Worm (Caenorhabditis elegans) whole organism, early embryonic: ENCODE measurements around the gene lsm-8.

Experiments
- ama-1 ChIP-seq: fragments of 150-350 bp; optimal IDR thresholded peaks from 2 replicates; lab custom pipeline; 2014
- hnd-1 ChIP-seq: sonication (generic microtip); optimal IDR thresholded peaks from 2 replicates; lab custom pipeline; 2016; ENCODE audit warnings: missing genetic modification characterization, missing compliant biosample characterization
- tbx-11 ChIP-seq: fragments of 200-800 bp; sonication (Bioruptor generic); IDR thresholded peaks from 2 replicates; pipeline ENCODE4 v1.3.6; 2022; ENCODE audit warnings: missing genetic modification characterization, missing compliant biosample characterization
- tra-4 ChIP-seq: sonication (generic microtip); optimal IDR thresholded peaks from 2 replicates; lab custom pipeline; 2017; ENCODE audit warnings: missing genetic modification characterization, missing compliant biosample characterization

DNA sequence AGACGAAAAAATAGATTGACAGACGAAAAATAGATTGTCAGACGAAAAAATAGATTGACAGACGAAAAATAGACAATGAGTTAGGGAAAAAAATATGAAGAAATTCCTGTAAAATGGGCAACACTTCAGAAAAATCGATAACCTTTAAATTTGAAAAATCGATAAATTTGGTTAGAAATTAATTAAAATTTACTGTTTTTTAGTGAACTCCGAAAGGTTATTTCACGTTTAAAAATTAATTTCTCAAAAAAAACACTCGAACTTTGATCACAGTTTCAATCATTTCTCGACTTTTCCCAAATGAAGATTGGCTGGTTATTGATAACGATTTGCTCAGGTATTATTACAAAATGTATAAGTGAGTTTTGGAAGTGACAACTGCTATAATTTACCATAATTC lies 18.9 kb upstream of the lsm-8 start, which contains the start of gene csp-2:
- TF ChIP-seq tra-4 (tag; lab: Kevin White, UChicago) (no peak), tbx-11 (GFP tag; lab: Robert Waterston, UW) (no peak), ama-1 (lab: Kevin White, UChicago) (no peak), hnd-1 (tag; lab: Kevin White, UChicago) (no peak)
